Worm (Caenorhabditis elegans) whole organism, L2 larva: Measurements from ENCODE around the gene W09C2.10.

Experiments used
- ama-1 ChIP-seq: fragments of 150-350 bp; optimal IDR thresholded peaks from 2 replicates; lab custom pipeline; 2018; ENCODE audit warnings: inconsistent platforms
- elt-3 ChIP-seq: sonication (generic microtip); optimal IDR thresholded peaks from 2 replicates; lab custom pipeline; 2017; ENCODE audit warnings: missing biosample characterization, missing genetic modification characterization
- lin-39 ChIP-seq: fragments of 150-350 bp; optimal IDR thresholded peaks from 2 replicates; lab custom pipeline; 2014; ENCODE audit warnings: missing biosample characterization, missing genetic modification reagents, missing genetic modification characterization
- mdl-1 ChIP-seq, 2 experiments: fragments of 150-350 bp in 1 of 2; sonication (generic microtip) in 1 of 2; optimal IDR thresholded peaks; 2 replicates each; lab custom pipeline; 2017; ENCODE audit warnings: missing biosample characterization in 2 of 2, missing genetic modification characterization in 2 of 2
- nhr-12 ChIP-seq: fragments of 150-350 bp; optimal IDR thresholded peaks from 2 replicates; lab custom pipeline; 2014; ENCODE audit warnings: missing biosample characterization, missing genetic modification characterization
- nhr-6 ChIP-seq: fragments of 150-350 bp; optimal IDR thresholded peaks from 2 replicates; lab custom pipeline; 2014; ENCODE audit warnings: missing biosample characterization, missing genetic modification characterization
- skn-1 ChIP-seq: sonication (generic microtip); optimal IDR thresholded peaks from 2 replicates; lab custom pipeline; 2017; ENCODE audit warnings: missing biosample characterization, missing genetic modification characterization
- snpc-4 ChIP-seq: fragments of 150-350 bp; optimal IDR thresholded peaks from 2 replicates; lab custom pipeline; 2014; ENCODE audit warnings: missing biosample characterization, missing genetic modification characterization
- unc-55 ChIP-seq: fragments of 150-350 bp; sonication (generic microtip); optimal IDR thresholded peaks from 3 replicates; lab custom pipeline; 2014; ENCODE audit warnings: missing biosample characterization, missing genetic modification reagents, missing genetic modification characterization
- unc-62 ChIP-seq: fragments of 150-350 bp; optimal IDR thresholded peaks from 2 replicates; lab custom pipeline; 2014; ENCODE audit warnings: missing biosample characterization, missing genetic modification reagents, missing genetic modification characterization
- zag-1 ChIP-seq: fragments of 150-350 bp; optimal IDR thresholded peaks from 2 replicates; lab custom pipeline; 2014; ENCODE audit warnings: missing biosample characterization, missing genetic modification characterization
- ztf-11 ChIP-seq: sonication (generic microtip); optimal IDR thresholded peaks from 2 replicates; lab custom pipeline; 2017; ENCODE audit warnings: missing biosample characterization, missing genetic modification characterization

- TF ChIP-seq nhr-6 (tag; lab: Kevin White, UChicago) (no peak), elt-3 (tag; lab: Kevin White, UChicago) (no peak), zag-1 (tag; lab: Kevin White, UChicago) (no peak), ztf-11 (no peak), ama-1 (lab: Kevin White, UChicago) (no peak), unc-55 (GFP tag; lab: Kevin White, UChicago) (no peak), nhr-12 (tag; lab: Kevin White, UChicago) (no peak), mdl-1 (tag; optimal IDR thresholded peaks at IDR 0.05; lab: Kevin White, UChicago) (no peak), skn-1 (tag; lab: Kevin White, UChicago) (no peak), unc-62 (GFP tag; lab: Kevin White, UChicago) (no peak), snpc-4 (tag; lab: Kevin White, UChicago) (no peak), lin-39 (tag; lab: Kevin White, UChicago) (no peak)
Observed at ce11 chrIV:9654017-9654416, 29.1 kb upstream of the W09C2.10 start, which contains the start of gene F58G6.7.
